Worm (Caenorhabditis elegans): ENCODE measurements around the gene flr-4.

The flr-4 gene

ce11 chrX:15133180-15133579, 44.0 kb downstream of the flr-4 start:
- TF ChIP-seq aly-1 (tag; optimal IDR thresholded peaks at IDR 0.05) (no peak), tbx-37 (GFP tag; conservative IDR thresholded peaks at IDR 0.05) (no peak), sea-1 (GFP tag; conservative IDR thresholded peaks at IDR 0.05) (no peak), tbx-11 (GFP tag; IDR thresholded peaks at IDR 0.05) (no peak), hmbx-1 (tag; optimal IDR thresholded peaks at IDR 0.05) (no peak), scrt-1 (GFP tag; IDR thresholded peaks at IDR 0.05) (no peak), flt-1 (GFP tag; IDR thresholded peaks at IDR 0.05) (no peak), hnd-1 (tag; optimal IDR thresholded peaks at IDR 0.05) (no peak), F13C5.2 (tag; optimal IDR thresholded peaks at IDR 0.05) (no peak), B0310.2 (tag; optimal IDR thresholded peaks at IDR 0.05) (no peak), pes-1 (GFP tag; IDR thresholded peaks at IDR 0.05) (no peak), ets-7 (tag; optimal IDR thresholded peaks at IDR 0.05) (no peak), ceh-13 (GFP tag; optimal IDR thresholded peaks at IDR 0.05) (no peak), hmg-4 (GFP tag; optimal IDR thresholded peaks at IDR 0.05) (no peak), ama-1 (optimal IDR thresholded peaks at IDR 0.05) (no peak), tra-4 (tag; optimal IDR thresholded peaks at IDR 0.05) (no peak), ceh-36 (tag; optimal IDR thresholded peaks at IDR 0.05) (no peak)

- no peak for TF ChIP-seq pes-1 (GFP tag; IDR thresholded peaks at IDR 0.05)
- no peak for TF ChIP-seq tra-4 (tag; optimal IDR thresholded peaks at IDR 0.05)
- TF ChIP-seq ama-1 (optimal IDR thresholded peaks at IDR 0.05): no peak
- no peak for TF ChIP-seq ets-7 (tag; optimal IDR thresholded peaks at IDR 0.05)
- no peak for TF ChIP-seq hnd-1 (tag; optimal IDR thresholded peaks at IDR 0.05)
- no peak for TF ChIP-seq scrt-1 (GFP tag; IDR thresholded peaks at IDR 0.05)
- no peak for TF ChIP-seq tbx-11 (GFP tag; IDR thresholded peaks at IDR 0.05)
- no peak for TF ChIP-seq flt-1 (GFP tag; IDR thresholded peaks at IDR 0.05)
- no peak for TF ChIP-seq ceh-13 (GFP tag; optimal IDR thresholded peaks at IDR 0.05)
- no peak for TF ChIP-seq hmg-4 (GFP tag; optimal IDR thresholded peaks at IDR 0.05)
- TF ChIP-seq ceh-36 (tag; optimal IDR thresholded peaks at IDR 0.05): no peak
These were observed 45.7 kb downstream of the flr-4 start for ce11 chrX:15134941-15135340.
